Fruit fly (Drosophila melanogaster) whole organism, pupa: Measurements from ENCODE around the gene CG5707.
A peak's percentile ranks its signal among the peaks of the same experiment; 100 is the strongest.

ENCODE experiments used
- CG10348 ChIP-seq: fragments of 200-800 bp; sonication (Bioruptor generic); IDR thresholded peaks from 2 replicates; pipeline ENCODE4 v1.3.6; 2022; ENCODE audit warnings: missing biosample characterization, missing genetic modification characterization
- CG12605 ChIP-seq: fragments of 200-800 bp; sonication (Bioruptor generic); IDR thresholded peaks from 2 replicates; pipeline ENCODE4 v1.3.6; 2022; ENCODE audit warnings: missing biosample characterization, missing genetic modification characterization
- CG13204 ChIP-seq: fragments of 200-800 bp; sonication (Bioruptor generic); optimal IDR thresholded peaks from 2 replicates; lab custom pipeline; 2018; ENCODE audit warnings: missing biosample characterization, mild to moderate bottlenecking, missing genetic modification characterization, moderate library complexity
- CG14655 ChIP-seq: fragments of 200-800 bp; sonication (Bioruptor generic); optimal IDR thresholded peaks from 3 replicates; lab custom pipeline; 2017; ENCODE audit warnings: mild to moderate bottlenecking, missing biosample characterization, missing genetic modification reagents, missing genetic modification characterization
- CG15710 ChIP-seq: fragments of 200-800 bp; sonication (Bioruptor generic); optimal IDR thresholded peaks from 2 replicates; lab custom pipeline; 2018; ENCODE audit warnings: missing biosample characterization, mild to moderate bottlenecking, missing genetic modification characterization, moderate library complexity
- CG17806 ChIP-seq: fragments of 200-800 bp; sonication (Bioruptor generic); optimal IDR thresholded peaks from 2 replicates; lab custom pipeline; 2018; ENCODE audit warnings: missing biosample characterization, mild to moderate bottlenecking, missing genetic modification characterization, moderate library complexity
- CG32121 ChIP-seq: fragments of 200-800 bp; sonication (Bioruptor generic); IDR thresholded peaks from 2 replicates; pipeline ENCODE4 v1.3.6; 2022; ENCODE audit warnings: missing biosample characterization, missing genetic modification characterization
- CG34367 ChIP-seq: fragments of 200-800 bp; sonication (Bioruptor generic); optimal IDR thresholded peaks from 2 replicates; lab custom pipeline; 2018; ENCODE audit warnings: missing biosample characterization, mild to moderate bottlenecking, missing genetic modification characterization
- CG4496 ChIP-seq: fragments of 200-800 bp; sonication (Bioruptor generic); IDR thresholded peaks from 3 replicates; pipeline ENCODE4 v1.3.6; 2022; ENCODE audit warnings: missing biosample characterization, missing genetic modification characterization
- CG8159 ChIP-seq: fragments of 200-800 bp; sonication (Bioruptor generic); optimal IDR thresholded peaks from 3 replicates; lab custom pipeline; 2018; ENCODE audit warnings: missing biosample characterization, mild to moderate bottlenecking, missing genetic modification characterization, moderate library complexity
- CG8301 ChIP-seq: fragments of 200-800 bp; sonication (Bioruptor generic); optimal IDR thresholded peaks from 2 replicates; lab custom pipeline; 2018; ENCODE audit warnings: missing biosample characterization, mild to moderate bottlenecking, missing genetic modification characterization
- CG9948 ChIP-seq: fragments of 200-800 bp; sonication (Bioruptor generic); optimal IDR thresholded peaks from 2 replicates; lab custom pipeline; 2018; ENCODE audit warnings: missing biosample characterization, mild to moderate bottlenecking, missing genetic modification characterization, moderate library complexity
- D1 ChIP-seq: fragments of 200-800 bp; sonication (Bioruptor generic); optimal IDR thresholded peaks from 2 replicates; lab custom pipeline; 2018; ENCODE audit warnings: missing biosample characterization, mild to moderate bottlenecking, missing genetic modification characterization, moderate library complexity
- EcR ChIP-seq: fragments of 200-800 bp; sonication (Bioruptor generic); optimal IDR thresholded peaks from 3 replicates; lab custom pipeline; 2019; ENCODE audit warnings: missing biosample characterization, missing genetic modification characterization, mild to moderate bottlenecking, moderate library complexity, missing genetic modification reagents
- Ets98B ChIP-seq: fragments of 200-800 bp; sonication (Bioruptor generic); IDR thresholded peaks from 2 replicates; pipeline ENCODE4 v1.3.6; 2022; ENCODE audit warnings: missing biosample characterization, missing genetic modification characterization
- Pif1A ChIP-seq: fragments of 200-800 bp; sonication (Bioruptor generic); optimal IDR thresholded peaks from 3 replicates; lab custom pipeline; 2016; ENCODE audit warnings: missing biosample characterization, missing genetic modification characterization
- Pif1B ChIP-seq: fragments of 200-800 bp; sonication (Bioruptor generic); optimal IDR thresholded peaks from 3 replicates; lab custom pipeline; 2016; ENCODE audit warnings: missing biosample characterization, missing genetic modification characterization
- Snoo ChIP-seq: fragments of 200-800 bp; sonication (Bioruptor generic); optimal IDR thresholded peaks from 3 replicates; lab custom pipeline; 2017; ENCODE audit warnings: missing biosample characterization, mild to moderate bottlenecking, missing genetic modification characterization, inconsistent platforms
- fd96Ca ChIP-seq: fragments of 200-800 bp; sonication (Bioruptor generic); IDR thresholded peaks from 3 replicates; pipeline ENCODE4 v1.3.6; 2022; ENCODE audit warnings: missing biosample characterization, missing genetic modification characterization
- gl ChIP-seq: fragments of 200-800 bp; sonication (Bioruptor generic); optimal IDR thresholded peaks from 2 replicates; lab custom pipeline; 2018; ENCODE audit warnings: missing biosample characterization, mild to moderate bottlenecking, missing genetic modification characterization
- rn ChIP-seq: fragments of 200-800 bp; sonication (Bioruptor generic); IDR thresholded peaks from 2 replicates; pipeline ENCODE4 v1.3.6; 2022; ENCODE audit warnings: missing biosample characterization, missing genetic modification characterization

CG5707 gene

dm6 chr3L:2151588-2152372 is 40.2 kb downstream of the CG5707 start, which contains the start of gene zormin:
zormin (minus strand) TSS chr3L:2151700.
- TF ChIP-seq Snoo = peak; percentile 71
- TF ChIP-seq CG8159 (tag; lab: Kevin White, UChicago) = peak; percentile 83
- no peak for TF ChIP-seq CG32121 (GFP tag; lab: Robert Waterston, UW)
- TF ChIP-seq CG8301 (tag; lab: Kevin White, UChicago) = peak; percentile 63
- TF ChIP-seq Pif1B (GFP tag; lab: Kevin White, UChicago) = peak; percentile 76
- peak; percentile 83 for TF ChIP-seq CG9948
- no peak for TF ChIP-seq EcR (GFP tag; lab: Kevin White, UChicago)
- peak; percentile 64 for TF ChIP-seq CG15710 (tag; lab: Kevin White, UChicago)
- TF ChIP-seq CG13204 (GFP tag; lab: Kevin White, UChicago) = no peak
- peak; percentile 79 for TF ChIP-seq CG14655
- peak; percentile 68 for TF ChIP-seq CG4496 (GFP tag; lab: Robert Waterston, UW)
- TF ChIP-seq rn = no peak
- TF ChIP-seq CG17806 (tag; lab: Kevin White, UChicago) = peak; percentile 81
- TF ChIP-seq CG12605 (GFP tag; lab: Robert Waterston, UW) = peak; percentile 9; the same call in 1 of the 2 replicates
- TF ChIP-seq gl (tag; lab: Kevin White, UChicago) = peak; percentile 58
- no peak; the same call in 1 of the 2 replicates for TF ChIP-seq Ets98B
- peak; percentile 76; the same call in 2 of the 3 replicates for TF ChIP-seq fd96Ca (GFP tag; lab: Robert Waterston, UW)
- peak; percentile 80 for TF ChIP-seq Pif1A (GFP tag; lab: Kevin White, UChicago)
- TF ChIP-seq CG10348 (GFP tag; lab: Robert Waterston, UW) = no peak
- TF ChIP-seq D1 = peak; percentile 66
- peak; percentile 67 for TF ChIP-seq CG34367

dm6 chr3L:2149664-2150063 is 42.4 kb downstream of the CG5707 start:
- no peak for TF ChIP-seq CG13204 (GFP tag; lab: Kevin White, UChicago)
- no peak for TF ChIP-seq CG32121 (GFP tag; lab: Robert Waterston, UW)
- 0 out of 3 replicates have a peak, but pooled peaks have one; percentile 29 for TF ChIP-seq fd96Ca (GFP tag; lab: Robert Waterston, UW)
- TF ChIP-seq CG34367 = no peak
- TF ChIP-seq CG4496 (GFP tag; lab: Robert Waterston, UW) = 0 out of 3 replicates have a peak, but pooled peaks have one; percentile 17
- TF ChIP-seq Pif1B (GFP tag; lab: Kevin White, UChicago) = no peak
- TF ChIP-seq Pif1A (GFP tag; lab: Kevin White, UChicago) = no peak
- TF ChIP-seq CG14655 = peak; percentile 23
- peak; percentile 51 for TF ChIP-seq CG12605 (GFP tag; lab: Robert Waterston, UW)
- peak; percentile 8; the same call in 1 of the 2 replicates for TF ChIP-seq Ets98B
- TF ChIP-seq CG9948 = no peak
- TF ChIP-seq rn = no peak
- TF ChIP-seq gl (tag; lab: Kevin White, UChicago) = no peak

dm6 chr3L:2147767-2148166 is 44.3 kb downstream of the CG5707 start:
- no peak for TF ChIP-seq CG4496 (GFP tag; lab: Robert Waterston, UW)
- TF ChIP-seq Snoo = no peak
- TF ChIP-seq CG9948 = no peak
- no peak for TF ChIP-seq CG34367
- TF ChIP-seq rn = no peak
- no peak for TF ChIP-seq CG13204 (GFP tag; lab: Kevin White, UChicago)
- TF ChIP-seq Pif1A (GFP tag; lab: Kevin White, UChicago) = no peak
- no peak for TF ChIP-seq CG12605 (GFP tag; lab: Robert Waterston, UW)
- TF ChIP-seq CG14655 = no peak
- TF ChIP-seq CG32121 (GFP tag; lab: Robert Waterston, UW) = no peak
- no peak for TF ChIP-seq Pif1B (GFP tag; lab: Kevin White, UChicago)
- TF ChIP-seq CG15710 (tag; lab: Kevin White, UChicago) = no peak
- no peak for TF ChIP-seq EcR (GFP tag; lab: Kevin White, UChicago)
- TF ChIP-seq D1 = no peak
- TF ChIP-seq CG10348 (GFP tag; lab: Robert Waterston, UW) = no peak
- TF ChIP-seq CG8159 (tag; lab: Kevin White, UChicago) = no peak
- TF ChIP-seq CG17806 (tag; lab: Kevin White, UChicago) = no peak
- no peak for TF ChIP-seq fd96Ca (GFP tag; lab: Robert Waterston, UW)
- no peak for TF ChIP-seq Ets98B

- TF ChIP-seq EcR (GFP tag; lab: Kevin White, UChicago) = no peak
- 0 out of 3 replicates have a peak, but pooled peaks have one; percentile 21 for TF ChIP-seq fd96Ca (GFP tag; lab: Robert Waterston, UW)
- TF ChIP-seq Ets98B = peak; percentile 53
- TF ChIP-seq CG8301 (tag; lab: Kevin White, UChicago) = peak; percentile 53
- 0 out of 2 replicates have a peak, but pooled peaks have one; percentile 45 for TF ChIP-seq CG32121 (GFP tag; lab: Robert Waterston, UW)
- TF ChIP-seq CG14655 = peak; percentile 43
Measured at dm6 chr3L:2145019-2145418, 47.0 kb downstream of the CG5707 start.

dm6 chr3L:2144355-2144754 is 47.7 kb downstream of the CG5707 start:
- TF ChIP-seq CG32121 (GFP tag; lab: Robert Waterston, UW) (no peak), CG12605 (GFP tag; lab: Robert Waterston, UW) (no peak), fd96Ca (GFP tag; lab: Robert Waterston, UW) (no peak), EcR (GFP tag; lab: Kevin White, UChicago) (no peak), CG10348 (GFP tag; lab: Robert Waterston, UW) (no peak), CG4496 (GFP tag; lab: Robert Waterston, UW) (no peak), CG9948 (no peak), CG15710 (tag; lab: Kevin White, UChicago) (no peak)
- TF ChIP-seq, all 21 proteins: peak for 0
